Fruit fly (Drosophila melanogaster) S2 (cell line): ENCODE measurements around the gene Fntb.

Source experiments
- CG8478 ChIP-seq: fragments of >200 bp; optimal IDR thresholded peaks from 2 replicates; lab custom pipeline; 2018
- CTCF ChIP-seq, 2 experiments: fragments of >200 bp; optimal IDR thresholded peaks; 2 replicates each; lab custom pipeline; 2018

DNA sequence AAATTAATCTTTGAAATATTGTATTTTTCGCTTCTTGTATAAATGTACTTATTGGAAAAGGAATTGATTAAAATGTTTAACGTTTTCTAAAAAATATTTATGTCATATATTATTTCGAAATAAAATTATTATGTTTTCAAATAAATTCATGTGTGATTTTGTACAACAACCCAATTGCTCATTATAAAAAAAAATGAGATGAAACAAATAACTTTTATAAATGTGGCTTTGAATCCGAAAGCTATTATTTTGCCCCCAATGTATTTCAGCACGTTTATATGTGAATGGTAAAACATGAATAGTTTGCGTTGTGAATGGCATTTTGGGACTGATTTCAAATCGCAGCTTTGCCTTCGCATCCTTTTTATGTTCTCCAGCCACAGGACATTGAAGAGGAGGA, 1.8 kb downstream of the Fntb start, which contains the start of gene CG14881:
- TF ChIP-seq CTCF (optimal IDR thresholded peaks at IDR 0.05; lab: Kevin White, UChicago) (no peak), CG8478 (no peak)
